Fruit fly (Drosophila melanogaster): ENCODE measurements around the gene Idgf2.
A peak's percentile ranks its signal among the peaks of the same experiment; 100 is the strongest.

The Idgf2 gene

DNA sequence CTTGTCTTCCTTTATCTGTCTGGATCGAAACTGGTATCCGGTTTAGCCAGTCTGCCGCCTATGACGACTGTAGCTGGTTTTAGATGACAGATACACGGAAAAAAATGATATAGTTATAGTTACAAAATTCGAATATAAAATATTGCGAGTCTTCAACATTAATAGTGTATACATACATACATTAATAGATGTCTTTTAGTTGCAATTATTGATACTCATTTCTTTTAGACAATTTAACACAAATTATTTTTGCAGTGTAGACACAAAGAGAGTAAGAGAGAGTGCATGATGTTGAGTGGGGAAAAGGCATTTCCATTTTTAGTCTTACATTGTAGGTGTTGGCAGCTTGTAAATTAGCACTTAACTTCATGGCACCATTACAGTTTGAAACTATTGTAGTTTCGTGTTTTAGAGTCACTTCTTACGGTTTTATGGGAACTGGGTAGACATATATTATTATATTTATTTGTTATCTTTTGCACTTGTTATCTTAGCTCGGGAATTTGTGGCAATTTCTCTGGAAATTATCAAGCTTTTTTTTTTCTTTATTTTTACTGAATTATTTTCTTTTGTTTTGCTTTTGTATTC lies 48.2 kb downstream of the Idgf2 start (continued):
- peak; percentile 82 for TF ChIP-seq CG9437 (GFP tag; optimal IDR thresholded peaks at IDR 0.05)
- no peak for TF ChIP-seq CG4404 (GFP tag; IDR thresholded peaks at IDR 0.05)
- TF ChIP-seq scrt (GFP tag; optimal IDR thresholded peaks at IDR 0.05), result no peak
- TF ChIP-seq CG7357 (GFP tag; IDR thresholded peaks at IDR 0.05), result no peak
- no peak for TF ChIP-seq CG11696 (GFP tag; IDR thresholded peaks at IDR 0.05)
- TF ChIP-seq CG16863 (GFP tag; optimal IDR thresholded peaks at IDR 0.05), result peak; percentile 72
- no peak for TF ChIP-seq tna (GFP tag; IDR thresholded peaks at IDR 0.05; ENCODE audit: partially characterized antibody)
- TF ChIP-seq nerfin-1 (tag; optimal IDR thresholded peaks at IDR 0.05), result no peak
- peak; percentile 66 for TF ChIP-seq maf-S (GFP tag; optimal IDR thresholded peaks at IDR 0.05)
- 0 out of 3 replicates have a peak, but pooled peaks have one; percentile 34 for TF ChIP-seq so (GFP tag; IDR thresholded peaks at IDR 0.05)
- no peak for TF ChIP-seq CG2129 (GFP tag; IDR thresholded peaks at IDR 0.05; ENCODE audit: partially characterized antibody)
- TF ChIP-seq peb (GFP tag; IDR thresholded peaks at IDR 0.05), result no peak
- peak; percentile 87 for TF ChIP-seq ken (GFP tag; IDR thresholded peaks at IDR 0.05)
- peak; percentile 53 for TF ChIP-seq Bdp1 (GFP tag; optimal IDR thresholded peaks at IDR 0.05)
- no peak for TF ChIP-seq CG18764 (GFP tag; optimal IDR thresholded peaks at IDR 0.05)
- TF ChIP-seq ind (GFP tag; optimal IDR thresholded peaks at IDR 0.05), result no peak
- TF ChIP-seq gcm (GFP tag; optimal IDR thresholded peaks at IDR 0.05), result peak; percentile 95
- peak; percentile 80 for TF ChIP-seq tgo (GFP tag; IDR thresholded peaks at IDR 0.05)
- peak; percentile 81 for TF ChIP-seq twi (tag; optimal IDR thresholded peaks at IDR 0.05)
- TF ChIP-seq cg (GFP tag; optimal IDR thresholded peaks at IDR 0.05), result no peak
- peak; percentile 48 for TF ChIP-seq cad (GFP tag; optimal IDR thresholded peaks at IDR 0.05)
- TF ChIP-seq stc (GFP tag; IDR thresholded peaks at IDR 0.05), result no peak
- no peak for TF ChIP-seq cas (GFP tag; IDR thresholded peaks at IDR 0.05)
- no peak for TF ChIP-seq mld (GFP tag; IDR thresholded peaks at IDR 0.05; ENCODE audit: partially characterized antibody)
- TF ChIP-seq unpg (GFP tag; optimal IDR thresholded peaks at IDR 0.05), result peak; percentile 95
- no peak for TF ChIP-seq jigr1 (GFP tag; IDR thresholded peaks at IDR 0.05)
- TF ChIP-seq grn (GFP tag; optimal IDR thresholded peaks at IDR 0.05), result no peak
- TF ChIP-seq CG15269 (tag; optimal IDR thresholded peaks at IDR 0.05), result peak; percentile 89
- no peak for TF ChIP-seq CG13624 (GFP tag; optimal IDR thresholded peaks at IDR 0.05)
- TF ChIP-seq CG43689 (GFP tag; IDR thresholded peaks at IDR 0.05), result peak; percentile 54; the same call in 1 of the 2 replicates
- peak; percentile 45; the same call in 1 of the 2 replicates for TF ChIP-seq CG14014 (GFP tag; IDR thresholded peaks at IDR 0.05)
- no peak for TF ChIP-seq Fer1 (GFP tag; optimal IDR thresholded peaks at IDR 0.05)
- peak; percentile 54 for TF ChIP-seq lbe (GFP tag; optimal IDR thresholded peaks at IDR 0.05)
- no peak for TF ChIP-seq CG8765 (GFP tag; IDR thresholded peaks at IDR 0.05)
- TF ChIP-seq dmrt11E (tag; optimal IDR thresholded peaks at IDR 0.05), result peak; percentile 92
- no peak for TF ChIP-seq Abd-B (GFP tag; optimal IDR thresholded peaks at IDR 0.05)
- peak; percentile 44; the same call in 1 of the 2 replicates for TF ChIP-seq CG11247 (GFP tag; IDR thresholded peaks at IDR 0.05)
- TF ChIP-seq HmgD (GFP tag; optimal IDR thresholded peaks at IDR 0.05), result no peak
- TF ChIP-seq salm (tag; optimal IDR thresholded peaks at IDR 0.05), result peak; percentile 92
- no peak for TF ChIP-seq CG6683 (GFP tag; optimal IDR thresholded peaks at IDR 0.05)
- TF ChIP-seq CG10543 (GFP tag; optimal IDR thresholded peaks at IDR 0.05), result no peak
- TF ChIP-seq CG3838 (GFP tag; optimal IDR thresholded peaks at IDR 0.05), result peak; percentile 74
- TF ChIP-seq CG7786 (GFP tag; optimal IDR thresholded peaks at IDR 0.05), result peak; percentile 75
- TF ChIP-seq HLH54F (GFP tag; optimal IDR thresholded peaks at IDR 0.05), result peak; percentile 67
- TF ChIP-seq CG10147 (GFP tag; optimal IDR thresholded peaks at IDR 0.05), result no peak
- no peak for TF ChIP-seq Gug (GFP tag; IDR thresholded peaks at IDR 0.05)
- no peak for TF ChIP-seq Dip3 (GFP tag; optimal IDR thresholded peaks at IDR 0.05)
- peak; percentile 63 for TF ChIP-seq Lhr (GFP tag; optimal IDR thresholded peaks at IDR 0.05)
- TF ChIP-seq gce (GFP tag; IDR thresholded peaks at IDR 0.05), result no peak
- TF ChIP-seq CG12744 (GFP tag; optimal IDR thresholded peaks at IDR 0.05), result peak; percentile 79
- TF ChIP-seq CG11723 (GFP tag; optimal IDR thresholded peaks at IDR 0.05), result peak; percentile 83

Data from whole organism, embryonic.